Worm (Caenorhabditis elegans): Measurements from ENCODE around the gene str-263.
A peak's percentile ranks its signal among the peaks of the same experiment; 100 is the strongest.

str-263 gene

ce11 chrV:15572613-15573012, 40.4 kb upstream of the str-263 start, which contains the start of gene fbxa-94:
Gene fbxa-94 (plus strand): TSS chrV:15572913.
- TF ChIP-seq mep-1 (tag; optimal IDR thresholded peaks at IDR 0.05), result no peak
- TF ChIP-seq F16B12.6 (tag; optimal IDR thresholded peaks at IDR 0.05), result no peak
- no peak for TF ChIP-seq egl-27 (tag; optimal IDR thresholded peaks at IDR 0.05)
- TF ChIP-seq dpl-1 (GFP tag; optimal IDR thresholded peaks at IDR 0.05), result no peak
- no peak for TF ChIP-seq C04F5.9 (tag; optimal IDR thresholded peaks at IDR 0.05)
- TF ChIP-seq mef-2 (tag; optimal IDR thresholded peaks at IDR 0.05), result no peak
- no peak for TF ChIP-seq sup-37 (GFP tag; optimal IDR thresholded peaks at IDR 0.05)
- TF ChIP-seq lin-15B (tag; optimal IDR thresholded peaks at IDR 0.05), result no peak
- no peak for TF ChIP-seq elt-2 (tag; optimal IDR thresholded peaks at IDR 0.05)
- no peak for TF ChIP-seq sox-4 (tag; optimal IDR thresholded peaks at IDR 0.05)
- TF ChIP-seq hlh-4 (tag; optimal IDR thresholded peaks at IDR 0.05), result no peak
- TF ChIP-seq isw-1 (GFP tag; IDR thresholded peaks at IDR 0.05), result no peak
- TF ChIP-seq lin-14 (GFP tag; optimal IDR thresholded peaks at IDR 0.05), result no peak
- TF ChIP-seq skn-1 (tag; optimal IDR thresholded peaks at IDR 0.05), result no peak

- no peak for TF ChIP-seq unc-62 (GFP tag; optimal IDR thresholded peaks at IDR 0.05)
- no peak for TF ChIP-seq jun-1 (tag; optimal IDR thresholded peaks at IDR 0.05)
- TF ChIP-seq hlh-17 (GFP tag; optimal IDR thresholded peaks at IDR 0.05; ENCODE audit: borderline replicate concordance), result no peak
- TF ChIP-seq unc-30 (tag; optimal IDR thresholded peaks at IDR 0.05), result no peak
- TF ChIP-seq blmp-1 (tag; optimal IDR thresholded peaks at IDR 0.05), result no peak
- no peak for TF ChIP-seq snpc-4 (tag; optimal IDR thresholded peaks at IDR 0.05)
- TF ChIP-seq lsy-2 (tag; optimal IDR thresholded peaks at IDR 0.05), result no peak
- TF ChIP-seq lir-3 (tag; optimal IDR thresholded peaks at IDR 0.05; ENCODE audit: poor library complexity), result no peak
- TF ChIP-seq mep-1 (tag; optimal IDR thresholded peaks at IDR 0.05), result no peak
- TF ChIP-seq dpl-1 (GFP tag; optimal IDR thresholded peaks at IDR 0.05), result no peak
- TF ChIP-seq snu-23 (GFP tag; optimal IDR thresholded peaks at IDR 0.05), result no peak
- TF ChIP-seq mab-9 (GFP tag; IDR thresholded peaks at IDR 0.05), result no peak
- no peak for TF ChIP-seq tbx-2 (tag; optimal IDR thresholded peaks at IDR 0.05)
- no peak for TF ChIP-seq fkh-10 (GFP tag; optimal IDR thresholded peaks at IDR 0.05)
- no peak for TF ChIP-seq tlp-1 (tag; optimal IDR thresholded peaks at IDR 0.05)
- TF ChIP-seq sup-37 (GFP tag; optimal IDR thresholded peaks at IDR 0.05), result no peak
Observed at ce11 chrV:15575305-15575704, 37.7 kb upstream of the str-263 start, which contains the start of gene mdt-28. Gene mdt-28 (minus strand): TSS chrV:15575405.

ce11 chrV:15577395-15577896, 35.5 kb upstream of the str-263 start, which contains the start of gene atx-3:
Gene atx-3 (minus strand): TSS chrV:15577445.
- TF ChIP-seq hpl-2 (GFP tag; optimal IDR thresholded peaks at IDR 0.05), result no peak
- TF ChIP-seq tlp-1 (tag; optimal IDR thresholded peaks at IDR 0.05), result no peak
- TF ChIP-seq blmp-1 (tag; optimal IDR thresholded peaks at IDR 0.05), result peak; percentile 56
- TF ChIP-seq F16B12.6 (tag; optimal IDR thresholded peaks at IDR 0.05), result no peak
- no peak for TF ChIP-seq jun-1 (tag; optimal IDR thresholded peaks at IDR 0.05)
- TF ChIP-seq nhr-20 (tag; optimal IDR thresholded peaks at IDR 0.05), result no peak
- peak in 1 of 6 experiments; percentile 19 for TF ChIP-seq elt-3 (tag; optimal IDR thresholded peaks at IDR 0.05)
- TF ChIP-seq nhr-71 (tag; optimal IDR thresholded peaks at IDR 0.05), result no peak
- TF ChIP-seq efl-1 (optimal IDR thresholded peaks at IDR 0.05), result no peak
- peak in 1 of 2 experiments; percentile 4 for TF ChIP-seq efl-1 (GFP tag; optimal IDR thresholded peaks at IDR 0.05 in 1 of 2)
- no peak for TF ChIP-seq ama-1 (optimal IDR thresholded peaks at IDR 0.05)
- peak; percentile 54 for TF ChIP-seq nhr-85 (tag)
- no peak for TF ChIP-seq nhr-28 (tag; optimal IDR thresholded peaks at IDR 0.05)

ce11 chrV:15578386-15578785, 34.6 kb upstream of the str-263 start, which contains the start of gene F28F8.9:
Gene F28F8.9 (minus strand): TSS chrV:15578673.
- peak; percentile 56 for TF ChIP-seq snu-23 (GFP tag; optimal IDR thresholded peaks at IDR 0.05)
- TF ChIP-seq unc-62 (GFP tag; optimal IDR thresholded peaks at IDR 0.05), result no peak
- TF ChIP-seq lsy-2 (tag; optimal IDR thresholded peaks at IDR 0.05), result peak; percentile 67 to 80
- TF ChIP-seq alr-1 (tag; optimal IDR thresholded peaks at IDR 0.05; ENCODE audit: borderline replicate concordance), result no peak
- peak; percentile 14 for TF ChIP-seq nhr-20 (tag; optimal IDR thresholded peaks at IDR 0.05)
- TF ChIP-seq ceh-82 (tag; optimal IDR thresholded peaks at IDR 0.05), result peak in 2 of 3 experiments; percentile 25 to 46
- TF ChIP-seq tbx-2 (tag; optimal IDR thresholded peaks at IDR 0.05), result peak; percentile 27
- peak; percentile 40 for TF ChIP-seq isw-1 (GFP tag; IDR thresholded peaks at IDR 0.05)
- TF ChIP-seq fos-1 (tag; optimal IDR thresholded peaks at IDR 0.05), result peak; percentile 41
- TF ChIP-seq lir-3 (tag; optimal IDR thresholded peaks at IDR 0.05; ENCODE audit: poor library complexity), result no peak
- TF ChIP-seq grh-1 (GFP tag; IDR thresholded peaks at IDR 0.05), result no peak
- peak; percentile 40 for TF ChIP-seq nhr-90 (tag; optimal IDR thresholded peaks at IDR 0.05; ENCODE audit: poor library complexity)
- peak; percentile 91 to 96 (median 93) for TF ChIP-seq dpl-1 (GFP tag; optimal IDR thresholded peaks at IDR 0.05)
- no peak for TF ChIP-seq lin-14 (GFP tag; optimal IDR thresholded peaks at IDR 0.05)
- TF ChIP-seq skn-1 (tag; optimal IDR thresholded peaks at IDR 0.05), result peak; percentile 76
- no peak for TF ChIP-seq egl-13 (tag; optimal IDR thresholded peaks at IDR 0.05)
- TF ChIP-seq nhr-71 (tag; optimal IDR thresholded peaks at IDR 0.05), result peak; percentile 63
- TF ChIP-seq nhr-47 (tag; optimal IDR thresholded peaks at IDR 0.05), result peak; percentile 57
- TF ChIP-seq nhr-85 (tag), result peak; percentile 49
- no peak for TF ChIP-seq unc-86 (tag; optimal IDR thresholded peaks at IDR 0.05)
- peak; percentile 43 for TF ChIP-seq lin-13 (GFP tag; optimal IDR thresholded peaks at IDR 0.05)
- peak; percentile 95 to 98 for TF ChIP-seq lin-35 (GFP tag; optimal IDR thresholded peaks at IDR 0.05)
